Fruit fly (Drosophila melanogaster): ENCODE data around the gene CG46394.

CG46394 gene

DNA sequence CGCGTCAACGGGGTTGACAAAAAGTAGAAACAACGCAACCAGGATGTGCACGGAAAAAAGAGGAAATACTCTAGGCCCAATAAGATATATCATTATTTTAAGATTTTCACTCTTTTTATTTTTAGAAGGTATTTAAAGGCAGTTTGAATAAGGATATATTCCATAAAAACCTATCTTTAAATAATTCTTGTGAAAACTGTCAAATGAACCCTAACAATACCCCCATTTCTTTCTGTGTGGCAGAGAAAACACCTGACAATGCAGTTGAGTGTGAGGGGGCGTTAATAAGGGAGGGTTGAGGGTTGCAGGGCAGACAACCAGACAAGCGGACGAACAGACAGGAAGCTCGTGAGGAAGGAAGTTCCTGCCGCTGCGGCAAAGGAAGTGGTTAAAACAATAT, 48.2 kb upstream of the CG46394 start (continued):
- no peak for TF ChIP-seq Mad (GFP tag; optimal IDR thresholded peaks at IDR 0.05)
- TF ChIP-seq Lpt (GFP tag; optimal IDR thresholded peaks at IDR 0.05): no peak
- TF ChIP-seq CG4707 (GFP tag; optimal IDR thresholded peaks at IDR 0.05): no peak
- TF ChIP-seq tup (GFP tag; optimal IDR thresholded peaks at IDR 0.05): no peak
- TF ChIP-seq lbe (GFP tag; optimal IDR thresholded peaks at IDR 0.05): no peak
- TF ChIP-seq pho (GFP tag; optimal IDR thresholded peaks at IDR 0.05): no peak
- no peak for TF ChIP-seq Vsx1 (GFP tag; optimal IDR thresholded peaks at IDR 0.05)
- TF ChIP-seq pum (GFP tag; optimal IDR thresholded peaks at IDR 0.05): no peak
- TF ChIP-seq sd (tag; optimal IDR thresholded peaks at IDR 0.05): no peak
- TF ChIP-seq fd64A (GFP tag; optimal IDR thresholded peaks at IDR 0.05): no peak
- no peak for TF ChIP-seq HmgD (GFP tag; optimal IDR thresholded peaks at IDR 0.05)
- TF ChIP-seq dpn (GFP tag; optimal IDR thresholded peaks at IDR 0.05): peak; percentile 19 to 37
- TF ChIP-seq Hand (GFP tag; optimal IDR thresholded peaks at IDR 0.05): no peak
- no peak for TF ChIP-seq CG13123 (GFP tag; optimal IDR thresholded peaks at IDR 0.05)
- TF ChIP-seq Dip2 (GFP tag; IDR thresholded peaks at IDR 0.05): no peak
- TF ChIP-seq Abd-B (GFP tag; optimal IDR thresholded peaks at IDR 0.05): peak; percentile 16
- peak; percentile 41 for TF ChIP-seq fd96Cb (tag; optimal IDR thresholded peaks at IDR 0.05)
- no peak for TF ChIP-seq CG1233 (GFP tag; optimal IDR thresholded peaks at IDR 0.05)
- no peak for TF ChIP-seq sim (GFP tag; IDR thresholded peaks at IDR 0.05)
- TF ChIP-seq CG43689 (GFP tag; IDR thresholded peaks at IDR 0.05): no peak
- peak; percentile 46 for TF ChIP-seq CG2678 (tag; optimal IDR thresholded peaks at IDR 0.05)
- peak; percentile 36 for TF ChIP-seq CG10267 (tag; optimal IDR thresholded peaks at IDR 0.05)
- TF ChIP-seq CG4730 (GFP tag; IDR thresholded peaks at IDR 0.05): no peak
- peak; percentile 47 for TF ChIP-seq CG15696 (tag; optimal IDR thresholded peaks at IDR 0.05)
- TF ChIP-seq Hr3 (GFP tag; optimal IDR thresholded peaks at IDR 0.05): peak; percentile 20
- no peak for TF ChIP-seq chm (GFP tag; IDR thresholded peaks at IDR 0.05)
- no peak for TF ChIP-seq trem (tag; optimal IDR thresholded peaks at IDR 0.05)
- no peak for TF ChIP-seq fru (optimal IDR thresholded peaks at IDR 0.05)
- no peak for TF ChIP-seq exex (tag; optimal IDR thresholded peaks at IDR 0.05)
- TF ChIP-seq Mrtf (GFP tag; IDR thresholded peaks at IDR 0.05): no peak
- TF ChIP-seq dmrt99B (tag; optimal IDR thresholded peaks at IDR 0.05): peak; percentile 60
- TF ChIP-seq CG10321 (GFP tag; IDR thresholded peaks at IDR 0.05): no peak
- TF ChIP-seq CG18619 (GFP tag; optimal IDR thresholded peaks at IDR 0.05): no peak
- no peak for TF ChIP-seq crol (GFP tag; IDR thresholded peaks at IDR 0.05)
- no peak for TF ChIP-seq toy (GFP tag; IDR thresholded peaks at IDR 0.05)
- no peak for TF ChIP-seq NK7.1 (GFP tag; optimal IDR thresholded peaks at IDR 0.05)
- no peak for TF ChIP-seq danr (GFP tag; IDR thresholded peaks at IDR 0.05)
- TF ChIP-seq CG17385 (GFP tag; optimal IDR thresholded peaks at IDR 0.05): peak; percentile 2
- no peak for TF ChIP-seq CG17186 (GFP tag; optimal IDR thresholded peaks at IDR 0.05)
- TF ChIP-seq ems (GFP tag; optimal IDR thresholded peaks at IDR 0.05): peak; percentile 2
- TF ChIP-seq CHES-1-like (GFP tag; optimal IDR thresholded peaks at IDR 0.05): peak; percentile 4
- TF ChIP-seq CTCF (GFP tag; optimal IDR thresholded peaks at IDR 0.05): no peak
- peak; percentile 63 for TF ChIP-seq CG6689 (GFP tag; IDR thresholded peaks at IDR 0.05)
- no peak for TF ChIP-seq CG13624 (GFP tag; optimal IDR thresholded peaks at IDR 0.05)
- TF ChIP-seq jigr1 (GFP tag; IDR thresholded peaks at IDR 0.05): no peak
- no peak for TF ChIP-seq CG7786 (GFP tag; optimal IDR thresholded peaks at IDR 0.05)
- no peak for TF ChIP-seq CrebB (tag; optimal IDR thresholded peaks at IDR 0.05)
- TF ChIP-seq gcm2 (GFP tag; optimal IDR thresholded peaks at IDR 0.05): no peak
- no peak for TF ChIP-seq CG9817 (tag; optimal IDR thresholded peaks at IDR 0.05)
- TF ChIP-seq Xbp1 (GFP tag; optimal IDR thresholded peaks at IDR 0.05): peak; percentile 31
- TF ChIP-seq bab2 (GFP tag; optimal IDR thresholded peaks at IDR 0.05): no peak
- 0 out of 2 replicates have a peak, but pooled peaks have one; percentile 46 for TF ChIP-seq CG31441 (GFP tag; IDR thresholded peaks at IDR 0.05)
- no peak for TF ChIP-seq psq (GFP tag; optimal IDR thresholded peaks at IDR 0.05)
- no peak for TF ChIP-seq CG31388 (GFP tag; optimal IDR thresholded peaks at IDR 0.05)

All from whole organism, embryonic.